Worm (Caenorhabditis elegans) whole organism, young adult: ENCODE data around the gene clec-257.

Source experiments
- F57A8.1 ChIP-seq: fragments of 200-800 bp; sonication (Bioruptor generic); optimal IDR thresholded peaks from 2 replicates; lab custom pipeline; 2018; ENCODE audit warnings: mild to moderate bottlenecking, missing genetic modification characterization, moderate library complexity, missing compliant biosample characterization
- aptf-3 ChIP-seq: fragments of 200-800 bp; sonication (Bioruptor generic); IDR thresholded peaks from 2 replicates; pipeline ENCODE4 v1.3.6; 2022; ENCODE audit warnings: missing genetic modification characterization, missing compliant biosample characterization

DNA sequence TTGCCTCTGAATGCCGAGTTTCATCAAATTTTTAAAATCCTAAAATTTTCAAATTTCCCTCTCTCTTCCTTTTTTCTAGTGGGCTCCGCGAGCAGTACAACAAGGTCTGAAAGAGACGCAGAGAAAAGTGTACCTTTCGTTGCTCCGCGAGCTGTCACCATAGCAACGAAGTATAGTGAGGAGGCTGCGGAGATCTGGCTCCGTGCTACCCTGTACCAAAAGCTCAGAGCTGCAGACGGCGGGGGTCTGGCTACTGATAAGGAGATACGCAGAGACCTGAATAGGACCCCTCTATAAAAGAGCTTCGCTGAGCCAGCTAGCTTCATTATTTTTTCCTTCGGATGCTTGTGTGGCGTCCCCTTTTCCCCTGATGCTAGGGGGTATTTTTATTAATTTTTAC lies 10.6 kb downstream of the clec-257 start, which contains the start of gene Y17D7B.10:
- TF ChIP-seq aptf-3 (GFP tag; lab: Robert Waterston, UW) (no peak), F57A8.1 (GFP tag; lab: Kevin White, UChicago) (no peak)
